Worm (Caenorhabditis elegans): ENCODE measurements around the gene T01H3.3.

Gene T01H3.3

ce11 chrII:7891869-7892615 lies 18.3 kb upstream of the T01H3.3 start (continued):
- no peak for TF ChIP-seq sup-37 (GFP tag; optimal IDR thresholded peaks at IDR 0.05)
- peak; percentile 69 for TF ChIP-seq mep-1 (tag; optimal IDR thresholded peaks at IDR 0.05)
- TF ChIP-seq nhr-47 (tag; optimal IDR thresholded peaks at IDR 0.05): peak; percentile 4
- peak; percentile 6 for TF ChIP-seq fkh-10 (GFP tag; optimal IDR thresholded peaks at IDR 0.05)
- TF ChIP-seq elt-2 (tag; optimal IDR thresholded peaks at IDR 0.05): peak; percentile 72
- TF ChIP-seq unc-130 (tag; optimal IDR thresholded peaks at IDR 0.05): no peak
- peak; percentile 73 for TF ChIP-seq blmp-1 (tag; optimal IDR thresholded peaks at IDR 0.05)
- peak; percentile 46 for TF ChIP-seq swsn-7 (tag; optimal IDR thresholded peaks at IDR 0.05)
- peak; percentile 58 for TF ChIP-seq ama-1 (optimal IDR thresholded peaks at IDR 0.05)
- TF ChIP-seq hlh-4 (tag; optimal IDR thresholded peaks at IDR 0.05): no peak
- no peak for TF ChIP-seq C04F5.9 (tag; optimal IDR thresholded peaks at IDR 0.05)
- TF ChIP-seq ztf-11 (tag; optimal IDR thresholded peaks at IDR 0.05): no peak
- no peak for TF ChIP-seq fos-1 (tag; optimal IDR thresholded peaks at IDR 0.05)
- peak; percentile 8 to 37 for TF ChIP-seq efl-1 (optimal IDR thresholded peaks at IDR 0.05)
- peak in 1 of 2 experiments; percentile 68 for TF ChIP-seq efl-1 (GFP tag; optimal IDR thresholded peaks at IDR 0.05 in 1 of 2)
- TF ChIP-seq snu-23 (GFP tag; optimal IDR thresholded peaks at IDR 0.05): peak; percentile 48
- peak; percentile 87 for TF ChIP-seq lin-14 (GFP tag; optimal IDR thresholded peaks at IDR 0.05)
- peak; percentile 14 for TF ChIP-seq irx-1 (tag; optimal IDR thresholded peaks at IDR 0.05)
- no peak for TF ChIP-seq lir-3 (tag; optimal IDR thresholded peaks at IDR 0.05; ENCODE audit: poor library complexity)

DNA sequence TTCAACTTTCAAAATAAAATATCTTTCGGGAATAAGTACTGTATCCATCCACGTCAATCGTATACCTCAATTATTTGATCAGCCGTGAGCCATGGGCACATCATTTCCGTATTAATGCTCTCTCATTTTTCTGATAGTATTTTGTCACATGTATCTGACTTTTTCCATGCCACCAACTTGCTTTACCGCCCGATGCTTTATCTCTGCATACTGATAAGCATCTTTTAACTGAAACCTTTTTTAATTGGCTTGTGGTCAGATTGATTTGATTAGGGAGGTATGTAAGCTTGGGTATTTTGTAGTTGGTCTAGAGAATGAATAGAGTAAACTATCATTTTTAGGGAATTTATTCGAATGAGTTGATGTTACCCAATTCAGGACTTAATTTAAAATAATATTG lies 15.6 kb upstream of the T01H3.3 start:
- TF ChIP-seq lin-35 (GFP tag; optimal IDR thresholded peaks at IDR 0.05): peak in 1 of 2 experiments; percentile 11
- TF ChIP-seq egl-27 (tag; optimal IDR thresholded peaks at IDR 0.05): no peak
- peak; percentile 57 for TF ChIP-seq elt-2 (tag; optimal IDR thresholded peaks at IDR 0.05)

- TF ChIP-seq aha-1 (tag; optimal IDR thresholded peaks at IDR 0.05): no peak
- TF ChIP-seq blmp-1 (tag; optimal IDR thresholded peaks at IDR 0.05): no peak
- TF ChIP-seq ztf-11 (tag; optimal IDR thresholded peaks at IDR 0.05): no peak
- no peak for TF ChIP-seq swsn-7 (tag; optimal IDR thresholded peaks at IDR 0.05)
- TF ChIP-seq ceh-63 (GFP tag; optimal IDR thresholded peaks at IDR 0.05): no peak
- peak; percentile 22 for TF ChIP-seq snu-23 (GFP tag; optimal IDR thresholded peaks at IDR 0.05)
- no peak for TF ChIP-seq egl-13 (tag; optimal IDR thresholded peaks at IDR 0.05)
- TF ChIP-seq unc-30 (tag; optimal IDR thresholded peaks at IDR 0.05): no peak
- TF ChIP-seq C34B4.2 (tag; optimal IDR thresholded peaks at IDR 0.05): no peak
- TF ChIP-seq unc-86 (tag; optimal IDR thresholded peaks at IDR 0.05): no peak
- TF ChIP-seq dsc-1 (tag; optimal IDR thresholded peaks at IDR 0.05): no peak
- TF ChIP-seq skn-1 (tag; optimal IDR thresholded peaks at IDR 0.05): no peak
- TF ChIP-seq aly-2 (tag; optimal IDR thresholded peaks at IDR 0.05): no peak
- peak; percentile 61 for TF ChIP-seq elt-2 (tag; optimal IDR thresholded peaks at IDR 0.05)
- no peak for TF ChIP-seq ceh-90 (tag; optimal IDR thresholded peaks at IDR 0.05)
- no peak for TF ChIP-seq nhr-77 (tag; optimal IDR thresholded peaks at IDR 0.05)
- no peak for TF ChIP-seq ceh-88 (GFP tag; IDR thresholded peaks at IDR 0.05)
- peak; percentile 63 for TF ChIP-seq fkh-8 (tag; optimal IDR thresholded peaks at IDR 0.05)
- no peak for TF ChIP-seq hlh-17 (GFP tag; optimal IDR thresholded peaks at IDR 0.05; ENCODE audit: borderline replicate concordance)
- TF ChIP-seq fkh-10 (GFP tag; optimal IDR thresholded peaks at IDR 0.05): no peak
- no peak for TF ChIP-seq elt-3 (tag; optimal IDR thresholded peaks at IDR 0.05)
- no peak for TF ChIP-seq nhr-11 (tag; optimal IDR thresholded peaks at IDR 0.05)
- no peak for TF ChIP-seq nhr-237 (tag; optimal IDR thresholded peaks at IDR 0.05)
- peak; percentile 67 for TF ChIP-seq nhr-71 (tag; optimal IDR thresholded peaks at IDR 0.05)
- TF ChIP-seq hlh-4 (tag; optimal IDR thresholded peaks at IDR 0.05): peak; percentile 2
- TF ChIP-seq zag-1 (tag; optimal IDR thresholded peaks at IDR 0.05): no peak
- no peak for TF ChIP-seq ces-1 (GFP tag; optimal IDR thresholded peaks at IDR 0.05)
- TF ChIP-seq alr-1 (tag; optimal IDR thresholded peaks at IDR 0.05; ENCODE audit: borderline replicate concordance): no peak
- TF ChIP-seq unc-98 (GFP tag; IDR thresholded peaks at IDR 0.05): no peak
- no peak for TF ChIP-seq nhr-90 (tag; optimal IDR thresholded peaks at IDR 0.05; ENCODE audit: poor library complexity)
- TF ChIP-seq nhr-47 (tag; optimal IDR thresholded peaks at IDR 0.05): peak; percentile 52
- TF ChIP-seq ama-1 (optimal IDR thresholded peaks at IDR 0.05): no peak
- no peak for TF ChIP-seq unc-130 (tag; optimal IDR thresholded peaks at IDR 0.05)
- peak; percentile 49 for TF ChIP-seq nhr-20 (tag; optimal IDR thresholded peaks at IDR 0.05)
- TF ChIP-seq grh-1 (GFP tag; IDR thresholded peaks at IDR 0.05): no peak
- TF ChIP-seq efl-3 (GFP tag; optimal IDR thresholded peaks at IDR 0.05): no peak
Observed at ce11 chrII:7888759-7889158, 15.1 kb upstream of the T01H3.3 start.

Data from whole organism, L1 larva.